Fruit fly (Drosophila melanogaster) Kc167 (cell line): ENCODE results near the gene CG34456.

ENCODE experiments used
- Myc ChIP-seq: fragments of >200 bp; optimal IDR thresholded peaks from 2 replicates; lab custom pipeline; 2017; ENCODE audit warnings: missing external identifiers
- Sin3A ChIP-seq: fragments of >200 bp; optimal IDR thresholded peaks from 2 replicates; lab custom pipeline; 2018; ENCODE audit warnings: missing external identifiers
- h ChIP-seq: fragments of >200 bp; optimal IDR thresholded peaks from 3 replicates; lab custom pipeline; 2018; ENCODE audit warnings: missing external identifiers
- insv ChIP-seq: fragments of >200 bp; optimal IDR thresholded peaks from 3 replicates; lab custom pipeline; 2018; ENCODE audit warnings: missing external identifiers
- psq ChIP-seq: fragments of >200 bp; optimal IDR thresholded peaks from 2 replicates; lab custom pipeline; 2017; ENCODE audit warnings: missing external identifiers
- ttk ChIP-seq: sonication (Bioruptor generic); optimal IDR thresholded peaks from 2 replicates; lab custom pipeline; 2017; ENCODE audit warnings: missing external identifiers

Gene CG34456

DNA sequence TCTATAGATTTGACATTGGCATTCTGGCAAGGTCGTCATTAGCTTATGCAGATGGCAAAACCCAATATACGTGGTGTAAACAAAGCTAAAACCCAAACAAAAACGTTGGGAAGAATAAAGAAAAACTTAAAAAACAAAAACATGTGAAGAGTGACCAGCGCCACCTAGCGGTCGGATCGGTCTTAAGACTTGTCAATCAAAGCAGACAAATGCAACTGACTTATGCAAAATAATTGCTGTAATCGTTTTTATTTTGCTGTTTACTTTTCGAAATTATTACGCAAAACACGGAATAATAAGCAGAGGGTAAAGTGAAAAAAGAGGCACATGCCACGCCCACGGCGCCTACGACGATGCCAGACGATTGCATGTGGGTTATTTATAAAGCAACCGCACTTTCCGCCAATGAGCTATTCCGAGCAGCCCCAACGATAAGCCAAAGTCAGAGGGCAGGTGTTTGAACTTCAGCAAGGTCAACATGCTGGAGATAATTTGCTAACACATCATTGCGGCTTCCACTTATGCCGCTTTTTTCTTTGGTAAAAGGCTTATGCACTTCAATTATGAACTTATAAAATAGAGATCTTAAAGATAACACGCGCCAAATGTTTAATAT is 5.7 kb upstream of the CG34456 start:
- no peak for TF ChIP-seq psq (lab: Kevin White, UChicago)
- no peak for TF ChIP-seq Sin3A (lab: Kevin White, UChicago)
- TF ChIP-seq ttk (lab: Kevin White, UChicago) = no peak
- TF ChIP-seq Myc (lab: Kevin White, UChicago) = no peak
- TF ChIP-seq h (lab: Kevin White, UChicago) = no peak
- TF ChIP-seq insv (lab: Kevin White, UChicago) = no peak

DNA sequence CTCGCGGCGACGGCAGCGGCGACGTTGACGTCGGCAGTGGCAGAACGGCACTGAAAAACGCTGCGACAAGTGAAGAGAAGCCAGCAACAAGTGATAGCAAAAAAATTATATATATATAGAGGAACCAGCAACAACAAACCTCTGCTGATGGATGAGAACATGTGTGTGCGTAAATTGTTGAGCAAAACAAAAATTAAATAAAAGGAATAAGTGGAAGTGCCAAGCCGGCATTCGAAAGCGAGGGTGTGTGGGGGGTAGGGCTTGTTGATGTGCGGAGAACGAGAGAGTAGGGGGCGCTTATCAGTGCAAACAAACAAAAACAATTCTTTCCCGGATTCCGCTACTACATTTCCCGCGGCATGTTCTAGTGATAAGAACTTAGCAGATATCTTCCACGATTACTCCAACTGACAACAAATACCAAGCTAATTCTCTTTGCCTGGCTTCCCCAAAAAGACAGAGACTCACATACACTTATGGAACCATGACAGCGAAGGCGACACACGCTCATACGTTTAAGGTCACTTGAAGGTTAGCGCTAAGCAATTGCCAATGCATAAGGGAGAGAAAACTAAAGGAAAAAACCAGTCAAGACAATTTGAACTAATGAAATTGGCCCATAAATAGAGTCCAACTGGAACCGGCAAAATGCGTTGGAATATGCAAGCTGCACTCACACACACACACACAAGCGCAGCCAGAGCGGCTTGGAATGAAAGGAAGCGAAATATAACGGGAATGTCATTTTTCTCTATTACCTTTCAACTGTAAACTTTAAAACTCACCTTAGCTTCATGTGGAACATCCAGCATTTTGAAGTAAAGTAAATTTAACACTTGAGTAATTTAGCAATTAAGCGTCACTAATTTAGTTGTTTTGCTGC is 3.8 kb upstream of the CG34456 start:
- TF ChIP-seq ttk (lab: Kevin White, UChicago) (no peak), Sin3A (lab: Kevin White, UChicago) (no peak), Myc (lab: Kevin White, UChicago) (no peak), psq (lab: Kevin White, UChicago) (no peak), h (lab: Kevin White, UChicago) (no peak), insv (lab: Kevin White, UChicago) (no peak)

DNA sequence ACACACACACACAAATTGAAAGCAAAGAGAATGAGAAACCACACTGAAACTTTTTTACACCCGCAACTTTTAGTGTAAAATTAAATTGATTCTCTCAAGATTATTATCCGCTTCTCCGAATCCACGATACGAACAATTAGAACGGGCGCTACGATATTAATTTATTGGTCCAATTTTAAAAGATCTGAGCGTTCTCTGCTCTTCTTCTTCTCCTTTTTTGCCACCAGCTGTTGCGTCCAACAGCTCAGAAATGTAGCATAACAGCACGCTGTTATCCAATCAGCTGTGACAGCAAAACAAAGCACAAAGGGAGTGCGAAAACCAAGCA is 3.2 kb upstream of the CG34456 start, which contains the start of the genes UGP and Svip:
UGP (minus strand) TSS at position 223 of the 328 bp plus-strand sequence.
Svip (plus strand) TSS at position 287 of the 328 bp plus-strand sequence.
- TF ChIP-seq Myc (lab: Kevin White, UChicago) (no peak), insv (lab: Kevin White, UChicago) (no peak), psq (lab: Kevin White, UChicago) (no peak), h (lab: Kevin White, UChicago) (no peak), Sin3A (lab: Kevin White, UChicago) (no peak), ttk (lab: Kevin White, UChicago) (no peak)

DNA sequence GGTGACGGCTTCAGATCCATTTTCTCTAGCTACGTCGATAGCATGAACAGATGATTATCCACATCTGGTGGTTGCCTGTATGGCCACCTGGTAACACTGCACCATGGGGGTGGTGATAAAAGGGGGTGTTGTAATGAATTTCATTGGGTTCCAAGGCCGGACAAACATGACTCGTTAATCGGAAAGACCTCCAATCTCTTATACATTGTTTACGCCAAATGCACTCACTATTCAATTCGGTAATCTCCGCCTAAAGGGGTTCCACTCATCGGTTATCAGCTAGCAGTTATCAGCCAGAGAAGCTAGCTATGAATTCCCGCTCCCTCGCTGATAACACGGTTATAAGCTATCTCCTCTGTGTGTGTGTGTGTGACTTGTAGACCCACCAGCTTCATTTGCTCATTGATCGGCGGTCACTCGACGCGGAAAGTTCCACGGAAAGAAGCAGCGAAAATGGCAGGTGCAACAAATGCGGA is 1.7 kb upstream of the CG34456 start, which contains the start of gene Pdxk:
Pdxk (plus strand) TSS at position 100 of the 476 bp plus-strand sequence.
- TF ChIP-seq Sin3A (lab: Kevin White, UChicago) = no peak
- TF ChIP-seq psq (lab: Kevin White, UChicago) = no peak
- no peak for TF ChIP-seq insv (lab: Kevin White, UChicago)
- no peak for TF ChIP-seq h (lab: Kevin White, UChicago)
- TF ChIP-seq Myc (lab: Kevin White, UChicago) = no peak
- no peak for TF ChIP-seq ttk (lab: Kevin White, UChicago)

DNA sequence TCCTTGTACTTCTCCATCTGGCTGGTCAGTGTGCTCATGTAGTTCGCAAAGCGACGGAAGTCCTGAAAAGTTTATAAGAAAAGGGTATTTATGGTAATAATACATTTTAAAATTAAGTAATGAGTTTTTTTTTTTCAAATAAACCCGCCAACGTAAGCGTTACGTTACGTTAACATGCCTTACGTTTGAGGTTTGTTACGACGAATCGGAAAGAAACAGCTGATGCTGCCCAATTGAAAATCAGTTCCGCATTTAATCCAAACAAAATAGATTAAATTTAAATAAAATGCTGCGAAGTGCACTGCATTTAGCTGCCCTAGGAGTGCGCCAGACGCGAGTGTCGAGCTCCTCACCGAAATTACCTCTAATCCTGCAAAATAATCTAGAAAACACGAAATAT is 2.2 kb downstream of the CG34456 start, which contains the start of gene mRRF1:
mRRF1 (plus strand) TSS at position 220 of the 400 bp plus-strand sequence.
- no peak for TF ChIP-seq h (lab: Kevin White, UChicago)
- TF ChIP-seq ttk (lab: Kevin White, UChicago) = no peak
- no peak for TF ChIP-seq Sin3A (lab: Kevin White, UChicago)
- no peak for TF ChIP-seq psq (lab: Kevin White, UChicago)
- no peak for TF ChIP-seq Myc (lab: Kevin White, UChicago)
- TF ChIP-seq insv (lab: Kevin White, UChicago) = no peak

DNA sequence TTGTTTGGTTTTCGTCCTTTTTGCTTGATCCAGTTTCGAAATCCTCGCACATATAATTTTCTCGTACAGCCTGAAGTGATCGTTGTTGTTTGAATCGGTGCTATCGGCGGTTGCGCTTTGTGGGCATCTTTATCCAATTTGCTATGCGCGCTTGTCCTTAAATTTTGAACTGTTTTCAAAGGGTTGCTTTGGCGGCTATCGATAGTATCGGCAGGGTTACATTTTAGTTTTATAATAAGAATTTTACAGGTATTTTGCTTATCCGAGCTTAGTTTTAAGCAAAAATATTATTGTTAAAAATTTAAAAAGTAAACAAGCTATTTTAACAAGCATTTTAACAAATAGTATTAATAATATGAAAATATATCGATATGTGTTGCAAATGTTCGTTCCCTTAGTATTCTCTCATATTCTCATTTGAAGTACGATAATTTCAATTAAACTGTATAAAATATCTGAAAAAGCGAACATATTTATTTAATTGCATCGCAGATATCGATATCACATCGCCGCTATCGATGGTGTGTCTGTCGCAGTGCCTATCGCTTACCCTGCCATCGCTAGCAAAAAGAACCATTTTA is 5.0 kb downstream of the CG34456 start, which contains the start of the genes Klp67A and CG4452:
Klp67A (minus strand) TSS at position 197 of the 581 bp plus-strand sequence.
CG4452 (plus strand) TSS at position 528 of the 581 bp plus-strand sequence.
- TF ChIP-seq h (lab: Kevin White, UChicago) = no peak
- TF ChIP-seq psq (lab: Kevin White, UChicago) = peak; percentile 70

DNA sequence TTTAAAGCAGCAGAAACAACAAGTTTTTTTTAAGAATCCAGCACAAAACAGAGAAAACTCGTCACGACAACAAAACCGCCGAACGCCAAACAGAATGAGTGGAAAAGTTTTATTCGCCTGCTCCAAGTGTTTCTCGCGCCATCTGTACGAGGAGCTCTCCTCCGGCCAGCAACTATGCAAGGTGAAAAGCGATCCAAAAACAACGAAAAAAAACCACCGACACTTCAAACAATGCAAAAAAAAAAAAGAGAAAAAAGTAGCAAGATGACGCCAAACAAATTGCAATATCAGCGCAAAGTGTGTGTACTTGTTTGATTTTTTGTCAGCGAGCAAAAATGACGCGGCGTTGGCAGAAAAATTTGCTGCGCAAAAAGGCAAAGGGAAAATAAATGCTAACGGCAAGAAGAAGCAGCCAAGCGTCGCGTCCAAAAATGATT is 5.5 kb downstream of the CG34456 start:
- TF ChIP-seq psq (lab: Kevin White, UChicago) = no peak
- TF ChIP-seq h (lab: Kevin White, UChicago) = no peak
- no peak for TF ChIP-seq Myc (lab: Kevin White, UChicago)
- TF ChIP-seq Sin3A (lab: Kevin White, UChicago) = no peak
- no peak for TF ChIP-seq insv (lab: Kevin White, UChicago)
- TF ChIP-seq ttk (lab: Kevin White, UChicago) = no peak

DNA sequence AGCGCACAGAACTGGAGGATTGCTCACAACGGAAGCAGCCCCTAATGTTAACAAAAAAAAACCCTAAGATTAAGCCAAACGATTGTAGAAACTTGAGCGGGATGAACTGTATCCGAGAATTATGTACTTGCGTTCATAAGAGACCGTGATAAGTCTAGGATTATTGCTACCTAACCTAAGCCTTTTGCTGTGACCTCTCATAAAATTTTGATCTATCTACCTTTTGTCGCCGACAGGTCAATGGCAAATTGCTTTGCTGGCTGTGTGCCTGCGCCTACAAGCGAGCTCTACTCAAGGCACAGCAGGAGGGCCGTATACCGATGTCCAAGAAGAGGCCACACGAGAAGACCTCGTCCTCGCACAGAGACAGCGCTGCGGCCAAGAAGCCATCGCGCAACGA is 6.8 kb downstream of the CG34456 start:
- TF ChIP-seq Myc (lab: Kevin White, UChicago) (no peak), Sin3A (lab: Kevin White, UChicago) (no peak), h (lab: Kevin White, UChicago) (no peak), psq (lab: Kevin White, UChicago) (no peak), ttk (lab: Kevin White, UChicago) (no peak), insv (lab: Kevin White, UChicago) (no peak)

DNA sequence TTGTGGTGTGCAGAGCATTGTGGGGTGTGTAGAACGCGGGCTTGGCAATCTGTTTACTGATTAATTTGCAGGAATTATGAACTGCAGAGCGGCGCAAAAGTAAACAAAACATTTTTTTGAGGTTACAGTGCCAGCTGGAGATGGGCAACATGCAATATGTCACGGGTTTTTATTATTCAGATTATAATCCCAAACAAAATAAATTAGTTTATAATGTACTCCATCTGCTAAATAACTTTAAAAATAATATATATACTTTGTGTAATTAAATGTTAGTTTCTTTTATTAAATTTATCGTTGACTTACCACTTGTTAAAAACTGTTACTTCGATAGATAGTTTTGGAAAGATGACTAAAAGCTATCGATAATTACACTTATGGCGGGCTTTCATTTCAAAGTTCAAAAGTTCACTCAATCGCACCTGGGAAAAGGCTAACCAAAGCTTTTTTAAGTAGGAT is 9.0 kb downstream of the CG34456 start, which contains the start of gene Fdx1:
Fdx1 (minus strand) TSS at position 332 of the 459 bp plus-strand sequence.
- TF ChIP-seq psq (lab: Kevin White, UChicago) (no peak), Myc (lab: Kevin White, UChicago) (no peak), ttk (lab: Kevin White, UChicago) (no peak), Sin3A (lab: Kevin White, UChicago) (no peak), insv (lab: Kevin White, UChicago) (no peak), h (lab: Kevin White, UChicago) (no peak)

DNA sequence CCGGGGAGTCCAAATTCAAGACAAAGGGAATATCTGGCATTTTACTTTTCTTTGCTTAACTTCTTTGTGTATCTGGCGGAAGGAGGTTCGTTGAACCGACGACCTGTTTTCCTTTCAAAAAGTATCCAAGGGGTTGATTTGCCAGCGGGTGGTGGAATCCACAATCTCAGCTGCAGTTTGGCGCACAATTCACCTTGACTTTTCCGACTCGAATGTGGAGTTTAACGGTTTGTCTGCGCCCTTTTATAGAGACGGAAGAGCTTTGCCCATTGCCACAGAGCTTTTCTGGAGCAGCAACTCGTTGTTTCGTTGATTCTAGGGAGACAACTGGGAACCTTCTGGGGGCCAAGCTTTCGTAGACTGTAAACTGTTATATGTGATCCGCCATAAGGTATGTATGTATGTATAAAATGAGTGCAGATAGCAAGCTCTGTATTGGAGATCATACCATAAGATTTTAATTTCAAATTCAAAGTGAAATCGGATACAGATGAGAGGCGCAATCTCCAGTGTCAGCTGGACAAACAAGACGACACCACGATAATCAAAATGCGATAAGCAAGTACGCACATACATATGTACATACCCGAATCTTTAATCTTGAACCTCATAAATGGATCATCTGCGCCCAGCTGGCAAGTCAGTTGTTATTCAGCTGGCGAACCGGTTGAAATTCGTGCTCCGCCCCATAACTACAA is 10.5 kb downstream of the CG34456 start, which contains the start of the genes Hsp67Bc, CG4456 and Hsp22:
Hsp67Bc (minus strand) TSS at position 220 of the 698 bp plus-strand sequence.
CG4456 (plus strand) TSS at position 445 of the 698 bp plus-strand sequence.
Hsp22 (plus strand) TSS at position 654 of the 698 bp plus-strand sequence.
- TF ChIP-seq insv (lab: Kevin White, UChicago) (no peak), Sin3A (lab: Kevin White, UChicago) (no peak), h (lab: Kevin White, UChicago) (no peak), psq (lab: Kevin White, UChicago) (no peak), Myc (lab: Kevin White, UChicago) (no peak), ttk (lab: Kevin White, UChicago) (no peak)
